Worm (Caenorhabditis elegans) whole organism, L4 larva: ENCODE measurements around the gene F14D7.9.

Experiments
- D1046.2 ChIP-seq: fragments of 200-800 bp; sonication (Bioruptor generic); IDR thresholded peaks from 2 replicates; pipeline ENCODE4 v1.3.6; 2022; ENCODE audit warnings: missing genetic modification characterization, missing compliant biosample characterization
- F10B5.3 ChIP-seq: sonication (generic microtip); optimal IDR thresholded peaks from 2 replicates; lab custom pipeline; 2016; ENCODE audit warnings: mild to moderate bottlenecking, missing genetic modification characterization, missing compliant biosample characterization
- F37D6.2 ChIP-seq: sonication (generic microtip); optimal IDR thresholded peaks from 2 replicates; lab custom pipeline; 2016; ENCODE audit warnings: mild to moderate bottlenecking, missing genetic modification characterization, missing compliant biosample characterization
- F49E8.2 ChIP-seq: sonication (generic microtip); optimal IDR thresholded peaks from 2 replicates; lab custom pipeline; 2016; ENCODE audit warnings: missing compliant biosample characterization, mild to moderate bottlenecking, missing genetic modification characterization, borderline replicate concordance
- Y48G9A.11 ChIP-seq: fragments of 200-800 bp; sonication (Bioruptor generic); IDR thresholded peaks from 2 replicates; pipeline ENCODE4 v1.3.6; 2022; ENCODE audit warnings: missing genetic modification reagents, missing genetic modification characterization, missing compliant biosample characterization
- Y5F2A.4 ChIP-seq: fragments of 200-800 bp; sonication (Bioruptor generic); optimal IDR thresholded peaks from 2 replicates; lab custom pipeline; 2018; ENCODE audit warnings: mild to moderate bottlenecking, missing genetic modification characterization, missing compliant biosample characterization
- ZK546.5 ChIP-seq, 2 experiments: sonication (generic microtip); optimal IDR thresholded peaks; 2 replicates each; lab custom pipeline; 2017; ENCODE audit warnings: missing biosample characterization in 2 of 2, missing genetic modification characterization in 2 of 2
- aly-2 ChIP-seq: sonication (generic microtip); optimal IDR thresholded peaks from 2 replicates; lab custom pipeline; 2018; ENCODE audit warnings: missing biosample characterization, missing genetic modification characterization
- ceh-62 ChIP-seq: sonication (generic microtip); optimal IDR thresholded peaks from 2 replicates; lab custom pipeline; 2017; ENCODE audit warnings: missing biosample characterization, missing genetic modification characterization
- ceh-82 ChIP-seq: sonication (generic microtip); optimal IDR thresholded peaks from 2 replicates; lab custom pipeline; 2017; ENCODE audit warnings: missing biosample characterization, missing genetic modification characterization
- daf-12 ChIP-seq: fragments of 150-350 bp; optimal IDR thresholded peaks from 2 replicates; lab custom pipeline; 2014; ENCODE audit warnings: missing biosample characterization, missing genetic modification reagents, missing genetic modification characterization
- dmd-6 ChIP-seq: fragments of 200-800 bp; sonication (Bioruptor generic); IDR thresholded peaks from 2 replicates; pipeline ENCODE4 v1.3.6; 2022; ENCODE audit warnings: missing genetic modification reagents, missing genetic modification characterization, missing compliant biosample characterization
- dmd-8 ChIP-seq: fragments of 200-800 bp; sonication (Bioruptor generic); IDR thresholded peaks from 2 replicates; pipeline ENCODE4 v1.3.6; 2022; ENCODE audit warnings: missing genetic modification characterization, missing compliant biosample characterization
- dmd-9 ChIP-seq: fragments of 200-800 bp; sonication (Bioruptor generic); IDR thresholded peaks from 2 replicates; pipeline ENCODE4 v1.3.6; 2022; ENCODE audit warnings: missing genetic modification reagents, missing genetic modification characterization, missing compliant biosample characterization
- fkh-10 ChIP-seq: fragments of 150-350 bp; optimal IDR thresholded peaks from 2 replicates; lab custom pipeline; 2014; ENCODE audit warnings: missing biosample characterization, missing genetic modification reagents, missing genetic modification characterization
- hif-1 ChIP-seq, 2 experiments: sonication (generic microtip); optimal IDR thresholded peaks; 2 replicates each; lab custom pipeline; 2016 to 2017; ENCODE audit warnings: missing compliant biosample characterization in 2 of 2, missing genetic modification characterization in 2 of 2, missing genetic modification reagents in 2 of 2, missing genotype in 2 of 2, mild to moderate bottlenecking in 1 of 2
- hlh-11 ChIP-seq: fragments of 200-800 bp; sonication (Bioruptor generic); optimal IDR thresholded peaks from 2 replicates; lab custom pipeline; 2018; ENCODE audit warnings: mild to moderate bottlenecking, missing genetic modification characterization, missing compliant biosample characterization
- lin-1 ChIP-seq: fragments of 200-800 bp; sonication (Bioruptor generic); IDR thresholded peaks from 2 replicates; pipeline ENCODE4 v1.3.6; 2022; ENCODE audit warnings: missing genetic modification reagents, missing genetic modification characterization, missing compliant biosample characterization
- lin-13 ChIP-seq: fragments of 150-350 bp; optimal IDR thresholded peaks from 2 replicates; lab custom pipeline; 2014; ENCODE audit warnings: missing biosample characterization, missing genetic modification reagents, missing genetic modification characterization
- lin-38 ChIP-seq: fragments of 200-800 bp; sonication (Bioruptor generic); IDR thresholded peaks from 2 replicates; pipeline ENCODE4 v1.3.6; 2022; ENCODE audit warnings: missing genetic modification reagents, missing genetic modification characterization, missing compliant biosample characterization
- madf-9 ChIP-seq: fragments of 200-800 bp; sonication (Bioruptor generic); conservative IDR thresholded peaks from 2 replicates; pipeline ENCODE4 v1.3.6; 2022; ENCODE audit warnings: missing genetic modification reagents, missing genetic modification characterization, missing compliant biosample characterization
- mxl-3 ChIP-seq: fragments of 200-800 bp; sonication (Bioruptor generic); optimal IDR thresholded peaks from 2 replicates; lab custom pipeline; 2018; ENCODE audit warnings: mild to moderate bottlenecking, missing genetic modification characterization, missing compliant biosample characterization
- nhr-102 ChIP-seq: sonication (generic microtip); optimal IDR thresholded peaks from 2 replicates; lab custom pipeline; 2016; ENCODE audit warnings: mild to moderate bottlenecking, missing genetic modification characterization, moderate library complexity, missing compliant biosample characterization
- nhr-11 ChIP-seq: fragments of 150-350 bp; optimal IDR thresholded peaks from 2 replicates; lab custom pipeline; 2014; ENCODE audit warnings: missing biosample characterization, missing genetic modification characterization
- nhr-111 ChIP-seq: fragments of 200-800 bp; sonication (Bioruptor generic); optimal IDR thresholded peaks from 2 replicates; lab custom pipeline; 2018; ENCODE audit warnings: mild to moderate bottlenecking, missing genetic modification characterization, missing compliant biosample characterization
- nhr-25 ChIP-seq: sonication (generic microtip); optimal IDR thresholded peaks from 2 replicates; lab custom pipeline; 2017; ENCODE audit warnings: missing genetic modification characterization, mild to moderate bottlenecking, missing compliant biosample characterization, antibody characterized with exemption, moderate library complexity, borderline replicate concordance; ENCODE audit not compliant: insufficient read depth
- saeg-2 ChIP-seq: fragments of 200-800 bp; sonication (Bioruptor generic); IDR thresholded peaks from 2 replicates; pipeline ENCODE4 v1.3.6; 2022; ENCODE audit warnings: missing genetic modification reagents, missing genetic modification characterization, missing compliant biosample characterization
- snpc-1.2 ChIP-seq: fragments of 200-800 bp; sonication (Bioruptor generic); IDR thresholded peaks from 2 replicates; pipeline ENCODE4 v1.3.6; 2022; ENCODE audit warnings: missing genetic modification reagents, missing genetic modification characterization, missing compliant biosample characterization
- snpc-4 ChIP-seq: fragments of 150-350 bp; optimal IDR thresholded peaks from 2 replicates; lab custom pipeline; 2014; ENCODE audit warnings: missing biosample characterization, missing genetic modification characterization
- unc-62 ChIP-seq, 3 experiments: fragments of 150-350 bp in 1 of 3; sonication (generic microtip); optimal IDR thresholded peaks in 2 of 3; peaks in 1 of 3; 1 replicate in 1 of 3; 2 replicates in 2 of 3; lab custom pipeline; 2014 to 2017; ENCODE audit warnings: missing biosample characterization in 3 of 3, missing genetic modification characterization in 3 of 3, missing genetic modification reagents in 3 of 3, missing genotype in 1 of 3
- vab-7 ChIP-seq: fragments of 200-800 bp; sonication (Bioruptor generic); IDR thresholded peaks from 2 replicates; pipeline ENCODE4 v1.3.6; 2022; ENCODE audit warnings: missing genetic modification reagents, missing genetic modification characterization, missing compliant biosample characterization
- zag-1 ChIP-seq: fragments of 150-350 bp; optimal IDR thresholded peaks from 2 replicates; lab custom pipeline; 2014; ENCODE audit warnings: missing biosample characterization, missing genetic modification characterization
- ztf-7 ChIP-seq: fragments of 150-350 bp; optimal IDR thresholded peaks from 2 replicates; lab custom pipeline; 2014; ENCODE audit warnings: missing biosample characterization, missing genetic modification characterization

Gene F14D7.9

ce11 chrV:14267326-14267942, 27.1 kb upstream of the F14D7.9 start (continued):
- no peak for TF ChIP-seq dmd-9 (GFP tag; lab: Robert Waterston, UW)
- TF ChIP-seq aly-2 (tag; lab: Kevin White, UChicago), result no peak
- no peak for TF ChIP-seq hif-1 (tag; optimal IDR thresholded peaks at IDR 0.05; lab: Kevin White, UChicago)
- no peak for TF ChIP-seq snpc-4 (tag; lab: Kevin White, UChicago)
- no peak for TF ChIP-seq dmd-8 (GFP tag; lab: Robert Waterston, UW)
- TF ChIP-seq vab-7 (GFP tag; lab: Robert Waterston, UW), result no peak
- no peak for TF ChIP-seq lin-38 (GFP tag; lab: Robert Waterston, UW)
- TF ChIP-seq madf-9 (GFP tag; lab: Robert Waterston, UW), result no peak
- TF ChIP-seq daf-12, result no peak
- no peak for TF ChIP-seq D1046.2
- TF ChIP-seq mxl-3 (GFP tag; lab: Kevin White, UChicago), result no peak
- TF ChIP-seq F10B5.3, result no peak
- no peak for TF ChIP-seq fkh-10 (GFP tag; lab: Kevin White, UChicago)
- peak; percentile 28 for TF ChIP-seq F49E8.2
- TF ChIP-seq snpc-1.2, result peak; percentile 82
- TF ChIP-seq Y48G9A.11 (GFP tag; lab: Robert Waterston, UW), result peak; percentile 74; the same call in 1 of the 2 replicates
- TF ChIP-seq, all 104 proteins: peak for 4

ce11 chrV:14268616-14269015, 25.9 kb upstream of the F14D7.9 start, which contains the start of gene F40G12.4:
F40G12.4 (minus strand) TSS chrV:14268716.
- TF ChIP-seq D1046.2 (no peak), lin-13 (GFP tag; lab: Kevin White, UChicago) (no peak), ztf-7 (tag; lab: Kevin White, UChicago) (no peak), nhr-102 (tag; lab: Kevin White, UChicago) (no peak), ceh-62 (no peak), zag-1 (tag; lab: Kevin White, UChicago) (no peak), hlh-11 (tag; lab: Kevin White, UChicago) (no peak), nhr-25 (tag; lab: Kevin White, UChicago) (no peak), F37D6.2 (tag; lab: Kevin White, UChicago) (no peak), ZK546.5 (tag; optimal IDR thresholded peaks at IDR 0.05; lab: Kevin White, UChicago) (no peak), vab-7 (GFP tag; lab: Robert Waterston, UW) (no peak)
- TF ChIP-seq, all 104 proteins: peak for 0

- no peak for TF ChIP-seq saeg-2 (GFP tag; lab: Robert Waterston, UW)
- TF ChIP-seq dmd-6 (GFP tag; lab: Robert Waterston, UW), result no peak
- no peak for TF ChIP-seq nhr-111 (GFP tag; lab: Kevin White, UChicago)
- TF ChIP-seq lin-1 (GFP tag; lab: Robert Waterston, UW), result no peak
- peak in 1 of 2 experiments; percentile 16 for TF ChIP-seq unc-62 (GFP tag; optimal IDR thresholded peaks at IDR 0.05 in 1 of 2; lab: Kevin White, UChicago)
- no peak for TF ChIP-seq unc-62 (tag; optimal IDR thresholded peaks at IDR 0.05; lab: Kevin White, UChicago)
These were observed 23.8 kb upstream of the F14D7.9 start, which contains the start of gene F40G12.5 for ce11 chrV:14270729-14271128. F40G12.5 (minus strand) TSS chrV:14270829.

ce11 chrV:14273019-14273418, 21.5 kb upstream of the F14D7.9 start, which contains the start of gene F40G12.6:
F40G12.6 (minus strand) TSS chrV:14273119.
- no peak for TF ChIP-seq Y5F2A.4 (GFP tag; lab: Kevin White, UChicago)
- no peak for TF ChIP-seq ztf-7 (tag; lab: Kevin White, UChicago)
- no peak for TF ChIP-seq ceh-82
- no peak for TF ChIP-seq nhr-11
- TF ChIP-seq unc-62 (GFP tag; optimal IDR thresholded peaks at IDR 0.05 in 1 of 2; lab: Kevin White, UChicago), result no peak
- TF ChIP-seq unc-62 (tag; optimal IDR thresholded peaks at IDR 0.05; lab: Kevin White, UChicago), result no peak
